Worm (Caenorhabditis elegans): ENCODE measurements around the gene sqst-5.

ce11 chrIII:120199-120598, 27.2 kb downstream of the sqst-5 start, which contains the start of gene pals-24:
- TF ChIP-seq dve-1 (tag; optimal IDR thresholded peaks at IDR 0.05; ENCODE audit: insufficient read depth): peak; percentile 61
- TF ChIP-seq ZK546.5 (tag; optimal IDR thresholded peaks at IDR 0.05): no peak
- no peak for TF ChIP-seq egl-27 (tag; optimal IDR thresholded peaks at IDR 0.05)
- no peak for TF ChIP-seq ces-1 (GFP tag; optimal IDR thresholded peaks at IDR 0.05)
- TF ChIP-seq ZK337.2 (GFP tag; IDR thresholded peaks at IDR 0.05): no peak
- no peak for TF ChIP-seq lsy-2 (tag; optimal IDR thresholded peaks at IDR 0.05)
- no peak for TF ChIP-seq arid-1 (GFP tag; conservative IDR thresholded peaks at IDR 0.05)
- no peak for TF ChIP-seq daf-12 (tag; optimal IDR thresholded peaks at IDR 0.05)
- TF ChIP-seq php-3 (GFP tag; IDR thresholded peaks at IDR 0.05): peak; percentile 55; the same call in 1 of the 2 replicates
- TF ChIP-seq cey-2 (tag; optimal IDR thresholded peaks at IDR 0.05; ENCODE audit: borderline replicate concordance, insufficient read depth): no peak
- TF ChIP-seq dpl-1 (GFP tag; optimal IDR thresholded peaks at IDR 0.05): no peak
- no peak for TF ChIP-seq R02D3.7 (tag; optimal IDR thresholded peaks at IDR 0.05)
- TF ChIP-seq unc-130 (GFP tag; optimal IDR thresholded peaks at IDR 0.05): no peak

Data from whole organism, L4 larva.